Worm (Caenorhabditis elegans): ENCODE measurements around the gene F33D4.6.

ce11 chrIV:7709701-7710100 is 8.1 kb downstream of the F33D4.6 start, which contains the start of the genes mrpl-1, emc-6 and mrps-24:
- TF ChIP-seq nhr-232 (tag; optimal IDR thresholded peaks at IDR 0.05) = no peak
- no peak for TF ChIP-seq ets-4 (tag; optimal IDR thresholded peaks at IDR 0.05)
